Worm (Caenorhabditis elegans) whole organism, L4/young adult: Measurements from ENCODE around the gene T11B7.2.

ENCODE experiments used
- dao-5 ChIP-seq: sonication (generic microtip); optimal IDR thresholded peaks from 2 replicates; lab custom pipeline; 2016; ENCODE audit warnings: missing genotype, missing genetic modification characterization, moderate library complexity, missing compliant biosample characterization
- him-1 ChIP-seq: sonication (generic microtip); optimal IDR thresholded peaks from 2 replicates; lab custom pipeline; 2016; ENCODE audit warnings: missing genotype, missing genetic modification reagents, missing genetic modification characterization, missing compliant biosample characterization

DNA sequence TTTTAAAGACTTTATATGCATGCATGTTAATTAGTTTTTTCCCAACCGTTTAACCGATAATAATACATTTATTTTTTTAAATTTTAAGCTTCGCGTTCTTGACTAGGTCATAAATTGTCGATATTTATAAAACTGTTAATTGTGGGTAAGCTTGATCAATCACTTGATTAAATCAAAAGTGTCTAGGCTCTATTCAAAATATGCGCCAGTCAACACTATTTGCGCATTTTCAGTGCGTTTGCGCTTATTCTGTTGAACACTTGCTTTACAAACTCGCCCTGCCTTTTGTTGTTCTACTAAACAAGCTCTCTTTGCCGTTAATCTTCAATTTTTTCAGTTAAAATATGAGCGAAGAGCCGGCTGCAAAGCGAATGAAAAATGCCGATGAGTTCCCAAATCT lies 46.8 kb upstream of the T11B7.2 start, which contains the start of gene spr-2:
- no peak for TF ChIP-seq dao-5 (tag; lab: Kevin White, UChicago)
- no peak for TF ChIP-seq him-1
